Worm (Caenorhabditis elegans) whole organism, L4/young adult: ENCODE data around the gene ric-3.

Experiments used
- W03F9.2 ChIP-seq: fragments of 150-350 bp; optimal IDR thresholded peaks from 2 replicates; lab custom pipeline; 2014; ENCODE audit warnings: missing biosample characterization, missing genetic modification characterization
- him-1 ChIP-seq: sonication (generic microtip); optimal IDR thresholded peaks from 2 replicates; lab custom pipeline; 2016; ENCODE audit warnings: missing genotype, missing genetic modification reagents, missing genetic modification characterization, missing compliant biosample characterization

DNA sequence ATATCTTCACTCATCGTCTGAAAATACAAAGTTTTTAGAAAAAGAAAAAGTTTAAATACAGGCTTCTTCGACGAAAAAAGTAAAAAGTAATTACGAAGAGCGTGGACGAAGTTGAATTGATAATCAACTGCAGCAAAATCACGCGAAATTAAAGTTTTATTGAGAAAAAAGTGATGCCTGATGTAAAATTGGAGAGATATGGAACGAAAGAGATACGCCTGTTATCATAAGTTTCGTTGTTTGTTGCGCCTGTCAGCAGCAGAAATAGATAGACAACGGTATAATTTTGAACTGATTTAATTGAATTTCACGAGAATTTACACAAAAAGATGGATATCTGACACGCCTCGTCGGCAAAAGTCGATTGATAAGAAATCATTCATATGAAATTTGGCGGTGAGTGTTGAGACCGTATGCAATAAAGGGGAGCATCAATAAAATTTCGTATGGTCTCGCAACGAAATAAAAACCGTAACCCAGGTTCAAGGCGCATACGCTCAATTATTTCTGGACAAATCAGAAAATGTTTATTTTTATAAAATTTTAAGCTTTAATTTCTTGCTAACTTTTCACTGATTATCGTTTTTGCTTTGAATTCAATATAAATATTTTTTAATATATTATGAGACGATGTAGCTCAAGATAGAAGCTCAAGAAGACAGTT, 11.4 kb downstream of the ric-3 start, which contains the start of gene C06A6.4:
- TF ChIP-seq W03F9.2 (tag; lab: Kevin White, UChicago) = peak; percentile 61
- TF ChIP-seq him-1 = no peak
